Worm (Caenorhabditis elegans) whole organism, young adult: ENCODE results near the gene Y66D12A.21.

Experiments
- B0035.1 ChIP-seq: sonication (generic microtip); optimal IDR thresholded peaks from 2 replicates; lab custom pipeline; 2016; ENCODE audit warnings: missing genetic modification characterization, mild to moderate bottlenecking, missing compliant biosample characterization, missing genotype, missing genetic modification reagents
- B0261.1 ChIP-seq: sonication (generic microtip); optimal IDR thresholded peaks from 2 replicates; lab custom pipeline; 2016; ENCODE audit warnings: mild to moderate bottlenecking, missing genetic modification characterization, moderate library complexity, missing compliant biosample characterization
- D2030.7 ChIP-seq: fragments of 200-800 bp; sonication (Bioruptor generic); IDR thresholded peaks from 2 replicates; pipeline ENCODE4 v1.3.6; 2022; ENCODE audit warnings: missing genetic modification reagents, missing genetic modification characterization, missing compliant biosample characterization
- aptf-3 ChIP-seq: fragments of 200-800 bp; sonication (Bioruptor generic); IDR thresholded peaks from 2 replicates; pipeline ENCODE4 v1.3.6; 2022; ENCODE audit warnings: missing genetic modification characterization, missing compliant biosample characterization
- atf-7 ChIP-seq: sonication (generic microtip); optimal IDR thresholded peaks from 2 replicates; lab custom pipeline; 2017; ENCODE audit warnings: mild to moderate bottlenecking, missing genetic modification characterization, missing compliant biosample characterization
- attf-5 ChIP-seq: fragments of 200-800 bp; sonication (Bioruptor generic); optimal IDR thresholded peaks from 2 replicates; lab custom pipeline; 2018; ENCODE audit warnings: mild to moderate bottlenecking, missing genetic modification characterization, missing compliant biosample characterization
- attf-6 ChIP-seq: fragments of 200-800 bp; sonication (Bioruptor generic); IDR thresholded peaks from 2 replicates; pipeline ENCODE4 v1.3.6; 2022; ENCODE audit warnings: missing genetic modification reagents, missing genetic modification characterization, missing compliant biosample characterization
- ceh-40 ChIP-seq: fragments of 200-800 bp; sonication (Bioruptor generic); IDR thresholded peaks from 2 replicates; pipeline ENCODE4 v1.3.6; 2022; ENCODE audit warnings: missing genetic modification characterization, missing compliant biosample characterization
- ceh-58 ChIP-seq: fragments of 200-800 bp; sonication (Bioruptor generic); IDR thresholded peaks from 2 replicates; pipeline ENCODE4 v1.3.6; 2022; ENCODE audit warnings: missing genetic modification characterization, missing compliant biosample characterization
- egrh-3 ChIP-seq: fragments of 200-800 bp; sonication (Bioruptor generic); IDR thresholded peaks from 2 replicates; pipeline ENCODE4 v1.3.6; 2022; ENCODE audit warnings: missing genetic modification reagents, missing genetic modification characterization, missing compliant biosample characterization
- fkh-3 ChIP-seq: sonication (generic microtip); optimal IDR thresholded peaks from 2 replicates; lab custom pipeline; 2016; ENCODE audit warnings: mild to moderate bottlenecking, missing genetic modification characterization, missing compliant biosample characterization
- hmg-1.2 ChIP-seq: fragments of 200-800 bp; sonication (Bioruptor generic); IDR thresholded peaks from 2 replicates; pipeline ENCODE4 v1.3.6; 2022; ENCODE audit warnings: missing genetic modification reagents, missing genetic modification characterization, missing compliant biosample characterization
- let-607 ChIP-seq, 2 experiments: fragments of 200-800 bp in 1 of 2; sonication (Bioruptor generic) in 1 of 2; sonication (generic microtip) in 1 of 2; optimal IDR thresholded peaks; 2 replicates each; lab custom pipeline; 2016 to 2018; ENCODE audit warnings: mild to moderate bottlenecking in 2 of 2, missing compliant biosample characterization in 2 of 2, missing genetic modification characterization in 2 of 2, moderate library complexity in 2 of 2, missing genotype in 1 of 2
- lsl-1 ChIP-seq: fragments of 200-800 bp; sonication (Bioruptor generic); optimal IDR thresholded peaks from 2 replicates; lab custom pipeline; 2018; ENCODE audit warnings: mild to moderate bottlenecking, missing genetic modification characterization, moderate library complexity, missing compliant biosample characterization
- madf-10 ChIP-seq: sonication (generic microtip); optimal IDR thresholded peaks from 2 replicates; lab custom pipeline; 2016; ENCODE audit warnings: mild to moderate bottlenecking, missing genetic modification characterization, missing compliant biosample characterization
- madf-6 ChIP-seq: fragments of 200-800 bp; sonication (Bioruptor generic); IDR thresholded peaks from 2 replicates; pipeline ENCODE4 v1.3.6; 2022; ENCODE audit warnings: missing genetic modification reagents, missing genetic modification characterization, missing compliant biosample characterization
- mcd-1 ChIP-seq: fragments of 200-800 bp; sonication (Bioruptor generic); IDR thresholded peaks from 2 replicates; pipeline ENCODE4 v1.3.6; 2022; ENCODE audit warnings: missing genetic modification reagents, missing genetic modification characterization, missing compliant biosample characterization
- mel-28 ChIP-seq: sonication (generic microtip); optimal IDR thresholded peaks from 2 replicates; lab custom pipeline; 2016; ENCODE audit warnings: borderline replicate concordance, mild to moderate bottlenecking, missing genetic modification characterization, missing compliant biosample characterization
- rpc-1 ChIP-seq, 2 experiments: fragments of 150-350 bp in 1 of 2; sonication (generic microtip) in 1 of 2; optimal IDR thresholded peaks; 2 replicates each; lab custom pipeline; 2014 to 2018; ENCODE audit warnings: missing biosample characterization in 1 of 2, missing genetic modification characterization in 1 of 2, missing genetic modification reagents in 1 of 2, missing genotype in 1 of 2
- snpc-1.1 ChIP-seq: sonication (generic microtip); optimal IDR thresholded peaks from 2 replicates; lab custom pipeline; 2017; ENCODE audit warnings: missing genetic modification characterization, mild to moderate bottlenecking, missing compliant biosample characterization, antibody characterized with exemption, moderate library complexity, missing genotype, missing genetic modification reagents; ENCODE audit not compliant: insufficient read depth
- tbp1 ChIP-seq: fragments of 200-800 bp; sonication (Bioruptor generic); optimal IDR thresholded peaks from 2 replicates; lab custom pipeline; 2018; ENCODE audit warnings: mild to moderate bottlenecking, missing genetic modification characterization, missing compliant biosample characterization
- tbx-9 ChIP-seq: sonication (generic microtip); optimal IDR thresholded peaks from 2 replicates; lab custom pipeline; 2016; ENCODE audit warnings: borderline replicate concordance, missing genetic modification characterization, inconsistent platforms, missing compliant biosample characterization
- zfh-2 ChIP-seq: fragments of 200-800 bp; sonication (Bioruptor generic); conservative IDR thresholded peaks from 2 replicates; pipeline ENCODE4 v1.3.6; 2022; ENCODE audit warnings: missing genetic modification reagents, missing genetic modification characterization, missing compliant biosample characterization
- ztf-18 ChIP-seq: sonication (generic microtip); optimal IDR thresholded peaks from 2 replicates; lab custom pipeline; 2016; ENCODE audit warnings: missing genotype, mild to moderate bottlenecking, missing genetic modification characterization, missing compliant biosample characterization
- ztf-25 ChIP-seq: fragments of 200-800 bp; sonication (Bioruptor generic); IDR thresholded peaks from 2 replicates; pipeline ENCODE4 v1.3.6; 2022; ENCODE audit warnings: missing genetic modification reagents, missing genetic modification characterization, missing compliant biosample characterization
- ztf-3 ChIP-seq: fragments of 200-800 bp; sonication (Bioruptor generic); optimal IDR thresholded peaks from 2 replicates; lab custom pipeline; 2018; ENCODE audit warnings: mild to moderate bottlenecking, missing genetic modification characterization, missing compliant biosample characterization

The Y66D12A.21 gene

DNA sequence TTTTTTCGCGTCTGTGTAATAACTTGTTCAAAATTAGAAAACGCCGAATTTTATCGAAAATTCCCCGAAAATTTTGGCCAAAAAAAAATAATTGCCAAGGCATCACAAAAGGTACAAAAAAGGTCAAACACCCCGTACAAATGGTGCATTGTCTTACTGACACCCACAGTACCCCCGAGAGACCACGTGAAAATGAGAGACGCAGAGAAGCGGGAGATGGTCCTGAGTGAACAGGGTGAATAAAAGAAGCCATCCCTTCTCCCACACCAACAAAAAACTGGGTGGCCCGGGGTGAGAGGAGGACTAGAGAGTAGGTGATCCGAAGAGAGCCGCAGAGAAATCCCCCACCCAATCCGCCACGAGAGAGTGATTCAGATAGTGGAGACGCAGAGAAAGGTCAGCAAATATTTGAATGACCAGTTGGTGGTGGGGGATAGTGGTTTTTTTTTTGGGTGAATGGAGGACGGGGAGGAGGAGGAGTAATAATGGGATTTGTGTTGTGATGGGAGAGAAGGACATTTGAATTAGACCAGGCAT lies 23.7 kb downstream of the Y66D12A.21 start:
- TF ChIP-seq ztf-18 (tag; lab: Kevin White, UChicago) (no peak), zfh-2 (GFP tag; lab: Robert Waterston, UW) (peak; percentile 55), hmg-1.2 (GFP tag; lab: Robert Waterston, UW) (peak; percentile 44; the same call in 1 of the 2 replicates)

DNA sequence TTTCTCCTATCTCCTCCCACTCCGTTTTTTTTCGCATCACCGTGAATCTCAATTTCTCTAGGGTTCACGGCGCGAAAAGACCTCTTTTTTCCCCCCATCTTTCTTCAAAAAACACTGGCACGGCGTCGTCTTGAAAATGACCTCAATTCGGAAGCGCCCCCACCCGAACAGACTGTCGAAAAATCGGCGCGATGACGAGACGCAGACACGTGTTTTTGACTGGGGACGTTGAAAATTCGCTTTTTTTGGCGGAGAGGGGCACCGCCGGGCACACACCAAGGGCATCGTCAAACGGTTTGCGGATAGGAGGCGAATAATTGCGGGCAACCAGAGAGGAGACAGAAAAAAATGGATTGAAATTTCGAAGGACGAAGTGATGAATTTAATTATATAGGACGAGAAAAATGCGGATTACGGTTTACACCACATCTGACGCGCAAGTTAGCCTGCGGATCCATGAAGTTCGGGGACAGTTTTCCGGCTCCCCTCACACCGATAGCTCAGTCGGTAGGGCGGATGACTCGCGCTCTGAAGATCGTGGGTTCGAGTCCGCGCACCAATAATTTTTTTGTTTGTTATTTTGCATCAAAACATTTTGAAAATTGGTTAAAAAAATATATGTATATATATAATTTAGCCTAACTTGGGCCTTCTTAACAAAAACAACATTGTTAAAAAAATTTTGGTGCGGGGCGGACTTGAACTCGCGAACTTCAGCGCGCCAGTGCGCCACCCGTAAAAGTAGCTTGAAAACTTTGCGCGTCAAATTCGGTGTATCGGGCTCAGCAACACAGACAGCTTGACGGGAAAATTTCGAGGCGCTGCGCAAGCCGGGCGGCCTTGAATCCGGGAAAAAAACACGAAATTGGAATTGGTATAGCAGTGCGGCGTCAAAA lies 26.4 kb downstream of the Y66D12A.21 start:
- TF ChIP-seq rpc-1 (optimal IDR thresholded peaks at IDR 0.05; lab: Kevin White, UChicago) (no peak), rpc-1 (tag; optimal IDR thresholded peaks at IDR 0.05; lab: Kevin White, UChicago) (peak; percentile 56), B0261.1 (tag; lab: Kevin White, UChicago) (peak; percentile 20), fkh-3 (tag; lab: Kevin White, UChicago) (no peak), mel-28 (no peak), madf-10 (no peak), lsl-1 (peak; percentile 6), zfh-2 (GFP tag; lab: Robert Waterston, UW) (0 out of 2 replicates have a peak, but pooled peaks have one; percentile 49), attf-6 (GFP tag; lab: Robert Waterston, UW) (no peak), tbp1 (GFP tag; lab: Kevin White, UChicago) (peak; percentile 73), egrh-3 (GFP tag; lab: Robert Waterston, UW) (no peak), aptf-3 (GFP tag; lab: Robert Waterston, UW) (no peak)

DNA sequence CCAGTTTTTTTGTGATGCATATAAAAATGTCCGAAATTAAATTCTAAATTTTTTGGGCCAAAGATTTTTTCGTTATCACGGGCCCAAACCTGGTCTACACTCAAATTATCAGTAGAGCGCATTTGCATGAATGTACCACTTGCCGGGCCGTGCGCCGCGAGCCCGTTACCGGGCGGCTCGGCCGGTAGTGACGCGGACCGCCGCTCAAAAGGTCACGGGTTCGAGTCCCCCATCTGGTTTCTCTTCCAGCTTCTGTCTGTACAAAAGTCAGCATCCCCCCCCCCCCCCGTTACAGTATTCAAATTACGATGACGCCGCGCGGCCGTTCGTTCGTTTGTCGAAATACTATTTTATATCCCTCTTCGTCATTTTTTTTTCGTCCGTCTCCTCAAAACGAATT lies 27.8 kb downstream of the Y66D12A.21 start:
- TF ChIP-seq D2030.7 (GFP tag; lab: Robert Waterston, UW) (no peak), snpc-1.1 (tag; lab: Kevin White, UChicago) (no peak), ceh-58 (GFP tag; lab: Robert Waterston, UW) (0 out of 2 replicates have a peak, but pooled peaks have one; percentile 39), egrh-3 (GFP tag; lab: Robert Waterston, UW) (peak; percentile 62; the same call in 1 of the 2 replicates), madf-6 (GFP tag; lab: Robert Waterston, UW) (no peak), ztf-3 (GFP tag; lab: Kevin White, UChicago) (no peak), mcd-1 (0 out of 2 replicates have a peak, but pooled peaks have one; percentile 15), B0035.1 (tag; lab: Kevin White, UChicago) (no peak), zfh-2 (GFP tag; lab: Robert Waterston, UW) (peak; percentile 75), atf-7 (tag; lab: Kevin White, UChicago) (no peak), tbx-9 (tag; lab: Kevin White, UChicago) (no peak)

DNA sequence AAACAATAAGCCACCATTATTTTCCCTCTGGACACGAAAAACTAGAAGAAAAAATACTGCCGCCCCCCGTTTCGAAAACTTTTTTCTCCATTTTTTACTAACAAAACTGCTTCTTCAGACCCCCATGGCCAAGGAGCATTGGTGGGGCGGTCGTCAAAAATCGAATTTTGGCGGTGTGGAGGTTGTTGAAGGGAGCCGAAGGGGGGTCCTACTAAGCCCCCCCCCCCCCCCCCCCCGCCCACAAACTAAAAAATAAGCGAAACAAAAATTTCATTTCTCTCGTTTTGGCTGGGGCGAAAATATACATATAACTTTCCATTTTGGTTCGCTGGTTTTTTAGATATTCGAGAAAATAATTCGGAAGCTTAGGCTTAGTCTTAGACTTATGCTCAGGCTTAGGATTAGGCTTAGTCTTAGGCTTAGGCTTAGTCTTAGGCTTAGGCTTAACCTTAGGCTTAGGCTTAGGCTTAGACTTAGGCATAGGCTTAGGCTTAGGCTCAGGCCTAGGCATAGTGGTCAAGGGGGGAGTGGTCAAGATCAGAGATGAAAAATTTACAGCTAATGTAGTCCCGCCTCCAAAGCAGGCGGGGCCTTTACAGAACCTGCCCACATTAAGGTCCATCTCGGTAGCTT lies 30.3 kb downstream of the Y66D12A.21 start:
- TF ChIP-seq ceh-40 (no peak), attf-5 (no peak), let-607 (tag; optimal IDR thresholded peaks at IDR 0.05; lab: Kevin White, UChicago) (no peak), ztf-25 (no peak), egrh-3 (GFP tag; lab: Robert Waterston, UW) (peak; percentile 49; the same call in 1 of the 2 replicates), zfh-2 (GFP tag; lab: Robert Waterston, UW) (peak; percentile 75)

DNA sequence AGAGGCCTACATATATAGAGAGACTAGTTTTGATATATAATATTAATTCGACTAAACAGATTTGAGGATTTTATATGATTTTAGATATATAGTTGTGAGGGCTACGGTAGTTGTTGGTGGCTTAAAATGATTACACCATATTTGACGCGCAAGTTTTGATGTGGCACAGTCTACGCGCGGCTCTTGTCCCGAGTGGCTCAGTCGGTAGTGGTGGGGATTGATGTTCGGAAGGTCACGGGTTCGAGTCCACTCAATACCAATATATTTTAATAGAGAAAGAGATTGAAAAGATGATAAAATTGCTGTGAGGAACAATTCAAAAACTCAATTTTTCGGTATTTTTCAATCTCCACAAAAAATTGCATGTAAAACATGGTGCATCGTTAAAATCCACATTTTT lies 32.2 kb downstream of the Y66D12A.21 start:
- TF ChIP-seq tbp1 (GFP tag; lab: Kevin White, UChicago) (peak; percentile 75), B0261.1 (tag; lab: Kevin White, UChicago) (peak; percentile 48), madf-6 (GFP tag; lab: Robert Waterston, UW) (no peak), rpc-1 (optimal IDR thresholded peaks at IDR 0.05; lab: Kevin White, UChicago) (peak; percentile 29), rpc-1 (tag; optimal IDR thresholded peaks at IDR 0.05; lab: Kevin White, UChicago) (peak; percentile 62)
